Worm (Caenorhabditis elegans): ENCODE measurements around the gene dhs-29.

- TF ChIP-seq him-1 (tag; optimal IDR thresholded peaks at IDR 0.05) = no peak
- no peak for TF ChIP-seq W03F9.2 (tag; optimal IDR thresholded peaks at IDR 0.05)
Measured at ce11 chrX:7640391-7640790, 24.3 kb downstream of the dhs-29 start.
